Fruit fly (Drosophila melanogaster) whole organism, prepupa: ENCODE measurements around the gene Sec71.

Experiments
- Blimp-1 ChIP-seq: fragments of 200-800 bp; sonication (Bioruptor generic); optimal IDR thresholded peaks from 3 replicates; lab custom pipeline; 2017; ENCODE audit warnings: missing biosample characterization, missing genetic modification characterization, mild to moderate bottlenecking, moderate library complexity, missing genetic modification reagents
- CG11762 ChIP-seq: fragments of 200-800 bp; sonication (Bioruptor generic); optimal IDR thresholded peaks from 3 replicates; lab custom pipeline; 2016; ENCODE audit warnings: missing biosample characterization, missing genetic modification characterization; ENCODE audit not compliant: insufficient read depth
- CG4318 ChIP-seq: fragments of 200-800 bp; sonication (Bioruptor generic); optimal IDR thresholded peaks from 3 replicates; lab custom pipeline; 2017; ENCODE audit warnings: missing biosample characterization, mild to moderate bottlenecking, missing genetic modification characterization
- CG6808 ChIP-seq: fragments of 200-800 bp; sonication (Bioruptor generic); optimal IDR thresholded peaks from 3 replicates; lab custom pipeline; 2017; ENCODE audit warnings: missing biosample characterization, missing genetic modification characterization, mild to moderate bottlenecking, moderate library complexity, missing genetic modification reagents
- Ets21C ChIP-seq: fragments of 200-800 bp; sonication (Bioruptor generic); optimal IDR thresholded peaks from 3 replicates; lab custom pipeline; 2016; ENCODE audit warnings: missing biosample characterization, missing genetic modification characterization
- Sox14 ChIP-seq: fragments of 200-800 bp; sonication (Bioruptor generic); optimal IDR thresholded peaks from 3 replicates; lab custom pipeline; 2016; ENCODE audit warnings: missing biosample characterization, missing genetic modification characterization
- dsx ChIP-seq: fragments of 200-800 bp; optimal IDR thresholded peaks from 3 replicates; lab custom pipeline; 2019; ENCODE audit warnings: missing biosample characterization, mild to moderate bottlenecking, missing genetic modification characterization, moderate library complexity; ENCODE audit not compliant: poor library complexity, severe bottlenecking
- esn ChIP-seq: fragments of 200-800 bp; sonication (Bioruptor generic); optimal IDR thresholded peaks from 2 replicates; lab custom pipeline; 2016; ENCODE audit warnings: missing biosample characterization, mild to moderate bottlenecking, missing genetic modification characterization, moderate library complexity
- net ChIP-seq: fragments of 200-800 bp; sonication (Bioruptor generic); optimal IDR thresholded peaks from 3 replicates; lab custom pipeline; 2016; ENCODE audit warnings: missing biosample characterization, missing genetic modification characterization

- TF ChIP-seq Sox14 (GFP tag; lab: Kevin White, UChicago) (no peak), Blimp-1 (no peak), dsx (no peak), CG6808 (GFP tag; lab: Kevin White, UChicago) (no peak), net (no peak), Ets21C (no peak), CG4318 (no peak), esn (GFP tag; lab: Kevin White, UChicago) (no peak), CG11762 (GFP tag; lab: Kevin White, UChicago) (no peak)
These were observed 30.2 kb upstream of the Sec71 start for dm6 chr2L:13763144-13763543.
